Fruit fly (Drosophila melanogaster) whole organism, embryonic: ENCODE data around the gene Vha16-3.

Experiments
- Bgb ChIP-seq: fragments of 200-800 bp; sonication (Bioruptor generic); IDR thresholded peaks from 2 replicates; pipeline ENCODE4 v1.3.6; 2022; ENCODE audit warnings: missing biosample characterization, missing genetic modification characterization; ENCODE audit not compliant: partially characterized antibody
- CG12104 ChIP-seq: fragments of 200-800 bp; sonication (Bioruptor generic); optimal IDR thresholded peaks from 3 replicates; lab custom pipeline; 2016; ENCODE audit warnings: missing biosample characterization, missing genetic modification characterization
- CG13123 ChIP-seq: fragments of 200-800 bp; sonication (Bioruptor generic); optimal IDR thresholded peaks from 2 replicates; lab custom pipeline; 2016; ENCODE audit warnings: missing biosample characterization, missing genetic modification characterization
- CG14710 ChIP-seq: fragments of 200-800 bp; sonication (Bioruptor generic); optimal IDR thresholded peaks from 3 replicates; lab custom pipeline; 2019; ENCODE audit warnings: missing biosample characterization, mild to moderate bottlenecking, missing genetic modification characterization, moderate library complexity
- CG15073 ChIP-seq: fragments of 200-800 bp; sonication (Bioruptor generic); optimal IDR thresholded peaks from 2 replicates; lab custom pipeline; 2016; ENCODE audit warnings: missing biosample characterization, missing genetic modification characterization
- CG15696 ChIP-seq: fragments of 200-800 bp; sonication (Bioruptor generic); optimal IDR thresholded peaks from 2 replicates; lab custom pipeline; 2019; ENCODE audit warnings: missing biosample characterization, mild to moderate bottlenecking, missing genetic modification characterization, moderate library complexity
- CG16779 ChIP-seq: fragments of 200-800 bp; sonication (Bioruptor generic); IDR thresholded peaks from 2 replicates; pipeline ENCODE4 v1.3.6; 2022; ENCODE audit warnings: missing biosample characterization, missing genetic modification characterization
- CG18011 ChIP-seq: fragments of 200-800 bp; sonication (Bioruptor generic); optimal IDR thresholded peaks from 2 replicates; lab custom pipeline; 2017; ENCODE audit warnings: missing biosample characterization, missing genetic modification characterization, mild to moderate bottlenecking, moderate library complexity, missing genotype
- CG18599 ChIP-seq: fragments of 200-800 bp; sonication (Bioruptor generic); optimal IDR thresholded peaks from 3 replicates; lab custom pipeline; 2017; ENCODE audit warnings: missing biosample characterization, missing genetic modification characterization, mild to moderate bottlenecking, moderate library complexity, missing genetic modification reagents
- CG2678 ChIP-seq: fragments of 200-800 bp; sonication (Bioruptor generic); optimal IDR thresholded peaks from 3 replicates; lab custom pipeline; 2019; ENCODE audit warnings: missing biosample characterization, mild to moderate bottlenecking, missing genetic modification characterization, moderate library complexity
- CG33213 ChIP-seq: fragments of 200-800 bp; sonication (Bioruptor generic); optimal IDR thresholded peaks from 3 replicates; lab custom pipeline; 2016; ENCODE audit warnings: missing biosample characterization, missing genetic modification characterization
- CG5180 ChIP-seq: fragments of 200-800 bp; sonication (Bioruptor generic); optimal IDR thresholded peaks from 3 replicates; lab custom pipeline; 2017; ENCODE audit warnings: missing biosample characterization, missing genetic modification characterization, mild to moderate bottlenecking, moderate library complexity, missing genetic modification reagents
- CG6175 ChIP-seq: fragments of 200-800 bp; sonication (Bioruptor generic); IDR thresholded peaks from 3 replicates; pipeline ENCODE4 v1.3.6; 2022; ENCODE audit warnings: missing biosample characterization, missing genetic modification characterization
- CG7745 ChIP-seq: fragments of 200-800 bp; sonication (Bioruptor generic); optimal IDR thresholded peaks from 2 replicates; lab custom pipeline; 2018; ENCODE audit warnings: missing biosample characterization, mild to moderate bottlenecking, missing genetic modification characterization, moderate library complexity
- CG7839 ChIP-seq: fragments of 200-800 bp; sonication (Bioruptor generic); optimal IDR thresholded peaks from 3 replicates; lab custom pipeline; 2018; ENCODE audit warnings: missing biosample characterization, mild to moderate bottlenecking, missing genetic modification characterization, moderate library complexity
- CG8765 ChIP-seq: fragments of 200-800 bp; sonication (Bioruptor generic); IDR thresholded peaks from 2 replicates; pipeline ENCODE4 v1.3.6; 2022; ENCODE audit warnings: missing biosample characterization, missing genetic modification characterization
- Dad ChIP-seq: fragments of 200-800 bp; sonication (Bioruptor generic); optimal IDR thresholded peaks from 3 replicates; lab custom pipeline; 2016; ENCODE audit warnings: missing biosample characterization, missing genetic modification characterization
- Dp ChIP-seq: fragments of 200-800 bp; sonication (Bioruptor generic); optimal IDR thresholded peaks from 2 replicates; lab custom pipeline; 2018; ENCODE audit warnings: missing biosample characterization, mild to moderate bottlenecking, missing genetic modification characterization, moderate library complexity
- E2f2 ChIP-seq: fragments of 200-800 bp; sonication (Bioruptor generic); IDR thresholded peaks from 2 replicates; pipeline ENCODE4 v1.3.6; 2022; ENCODE audit warnings: missing biosample characterization, missing genetic modification characterization
- Eip74EF ChIP-seq, 2 experiments: fragments of 200-800 bp in 1 of 2; fragments of >200 bp in 1 of 2; sonication (Bioruptor generic) in 1 of 2; optimal IDR thresholded peaks; 2 replicates each; lab custom pipeline; 2017 to 2019; ENCODE audit warnings: missing biosample characterization in 2 of 2, missing genetic modification characterization in 2 of 2, mild to moderate bottlenecking in 1 of 2, moderate library complexity in 1 of 2
- H2.0 ChIP-seq: fragments of 200-800 bp; sonication (Bioruptor generic); IDR thresholded peaks from 2 replicates; pipeline ENCODE4 v1.3.6; 2022; ENCODE audit warnings: missing biosample characterization, missing genetic modification characterization
- Jarid2 ChIP-seq: fragments of 200-800 bp; sonication (Bioruptor generic); optimal IDR thresholded peaks from 3 replicates; lab custom pipeline; 2017; ENCODE audit warnings: mild to moderate bottlenecking, missing biosample characterization, missing genetic modification reagents, missing genetic modification characterization
- Kr ChIP-seq: fragments of 200-800 bp; sonication (Bioruptor generic); optimal IDR thresholded peaks from 2 replicates; lab custom pipeline; 2017; ENCODE audit warnings: missing biosample characterization, mild to moderate bottlenecking, missing genetic modification characterization
- Lpt ChIP-seq: fragments of >200 bp; optimal IDR thresholded peaks from 2 replicates; lab custom pipeline; 2018; ENCODE audit warnings: missing biosample characterization, missing genetic modification characterization
- NC2α ChIP-seq: fragments of 200-800 bp; sonication (Bioruptor generic); optimal IDR thresholded peaks from 2 replicates; lab custom pipeline; 2016; ENCODE audit warnings: missing biosample characterization, missing genetic modification characterization
- NFAT ChIP-seq: fragments of 200-800 bp; sonication (Bioruptor generic); IDR thresholded peaks from 2 replicates; pipeline ENCODE4 v1.3.6; 2022; ENCODE audit warnings: missing biosample characterization, missing genetic modification characterization
- Rfx ChIP-seq: fragments of 200-800 bp; sonication (Bioruptor generic); IDR thresholded peaks from 2 replicates; pipeline ENCODE4 v1.3.6; 2022; ENCODE audit warnings: missing biosample characterization, missing genetic modification characterization
- Side ChIP-seq: fragments of 200-800 bp; sonication (Bioruptor generic); optimal IDR thresholded peaks from 2 replicates; lab custom pipeline; 2016; ENCODE audit warnings: missing biosample characterization, missing genetic modification characterization
- br ChIP-seq: fragments of >200 bp; optimal IDR thresholded peaks from 2 replicates; lab custom pipeline; 2017
- caup ChIP-seq: fragments of 200-800 bp; sonication (Bioruptor generic); optimal IDR thresholded peaks from 3 replicates; lab custom pipeline; 2017; ENCODE audit warnings: missing biosample characterization, mild to moderate bottlenecking, missing genetic modification characterization, moderate library complexity; ENCODE audit not compliant: severe bottlenecking
- dmrt11E ChIP-seq: fragments of 200-800 bp; sonication (Bioruptor generic); optimal IDR thresholded peaks from 3 replicates; lab custom pipeline; 2018; ENCODE audit warnings: missing biosample characterization, mild to moderate bottlenecking, missing genetic modification characterization, moderate library complexity
- ewg ChIP-seq: fragments of 200-800 bp; sonication (Bioruptor generic); optimal IDR thresholded peaks from 3 replicates; lab custom pipeline; 2017; ENCODE audit warnings: mild to moderate bottlenecking, missing biosample characterization, missing genetic modification reagents, missing genetic modification characterization
- fd102C ChIP-seq: fragments of 200-800 bp; sonication (Bioruptor generic); optimal IDR thresholded peaks from 2 replicates; lab custom pipeline; 2018; ENCODE audit warnings: missing biosample characterization, mild to moderate bottlenecking, missing genetic modification characterization, moderate library complexity
- fd64A ChIP-seq: fragments of 200-800 bp; sonication (Bioruptor generic); optimal IDR thresholded peaks from 3 replicates; lab custom pipeline; 2018; ENCODE audit warnings: missing biosample characterization, mild to moderate bottlenecking, missing genetic modification characterization
- gro ChIP-seq: fragments of 200-800 bp; sonication (Bioruptor generic); optimal IDR thresholded peaks from 2 replicates; lab custom pipeline; 2016; ENCODE audit warnings: missing biosample characterization, missing genetic modification characterization
- gsb-n ChIP-seq: fragments of 200-800 bp; sonication (Bioruptor generic); optimal IDR thresholded peaks from 3 replicates; lab custom pipeline; 2018; ENCODE audit warnings: missing biosample characterization, mild to moderate bottlenecking, missing genetic modification characterization
- ken ChIP-seq: fragments of 200-800 bp; sonication (Bioruptor generic); IDR thresholded peaks from 3 replicates; pipeline ENCODE4 v1.3.6; 2022; ENCODE audit warnings: missing biosample characterization, missing genetic modification characterization
- lmd ChIP-seq: fragments of 200-800 bp; sonication (Bioruptor generic); IDR thresholded peaks from 2 replicates; pipeline ENCODE4 v1.3.6; 2022; ENCODE audit warnings: missing biosample characterization, missing genetic modification characterization
- nmo ChIP-seq: fragments of 200-800 bp; sonication (Bioruptor generic); optimal IDR thresholded peaks from 2 replicates; lab custom pipeline; 2018; ENCODE audit warnings: missing biosample characterization, mild to moderate bottlenecking, missing genetic modification characterization, moderate library complexity
- odd ChIP-seq: fragments of 200-800 bp; sonication (Bioruptor generic); optimal IDR thresholded peaks from 2 replicates; lab custom pipeline; 2017; ENCODE audit warnings: missing biosample characterization, mild to moderate bottlenecking, missing genetic modification characterization
- p53 ChIP-seq: fragments of 200-800 bp; sonication (Bioruptor generic); optimal IDR thresholded peaks from 2 replicates; lab custom pipeline; 2016; ENCODE audit warnings: missing biosample characterization, missing genetic modification characterization
- phol ChIP-seq: fragments of 200-800 bp; sonication (Bioruptor generic); optimal IDR thresholded peaks from 3 replicates; lab custom pipeline; 2018; ENCODE audit warnings: missing biosample characterization, mild to moderate bottlenecking, missing genetic modification characterization, moderate library complexity
- pum ChIP-seq: fragments of 200-800 bp; sonication (Bioruptor generic); optimal IDR thresholded peaks from 2 replicates; lab custom pipeline; 2016; ENCODE audit warnings: missing biosample characterization, missing genetic modification characterization
- run ChIP-seq: fragments of 200-800 bp; sonication (Bioruptor generic); optimal IDR thresholded peaks from 3 replicates; lab custom pipeline; 2018; ENCODE audit warnings: missing biosample characterization, mild to moderate bottlenecking, missing genetic modification characterization
- sens ChIP-seq: fragments of 200-800 bp; sonication (Bioruptor generic); peaks from one replicate; lab custom pipeline; 2016; ENCODE audit warnings: missing biosample characterization, missing genetic modification characterization
- tx ChIP-seq: fragments of 200-800 bp; sonication (Bioruptor generic); optimal IDR thresholded peaks from 2 replicates; lab custom pipeline; 2016; ENCODE audit warnings: missing biosample characterization, missing genetic modification characterization
- vfl ChIP-seq: fragments of 200-800 bp; sonication (Bioruptor generic); optimal IDR thresholded peaks from 2 replicates; lab custom pipeline; 2016; ENCODE audit warnings: missing biosample characterization, missing genetic modification characterization
- vvl ChIP-seq: fragments of 200-800 bp; sonication (Bioruptor generic); IDR thresholded peaks from 2 replicates; pipeline ENCODE4 v1.3.6; 2022; ENCODE audit warnings: missing biosample characterization, missing genetic modification characterization
- wor ChIP-seq: fragments of 200-800 bp; sonication (Bioruptor generic); IDR thresholded peaks from 2 replicates; pipeline ENCODE4 v1.3.6; 2022; ENCODE audit warnings: missing biosample characterization, missing genetic modification characterization

Gene Vha16-3

dm6 chr3L:11487327-11487973, 14.4 kb downstream of the Vha16-3 start, which contains the start of gene chrb (continued):
- TF ChIP-seq CG15073 (GFP tag; lab: Kevin White, UChicago): no peak
- peak; percentile 61 for TF ChIP-seq fd64A (GFP tag; lab: Kevin White, UChicago)
- no peak for TF ChIP-seq phol (tag; lab: Kevin White, UChicago)
- peak; percentile 47 for TF ChIP-seq CG2678 (tag; lab: Kevin White, UChicago)
- TF ChIP-seq CG14710 (tag; lab: Kevin White, UChicago): peak; percentile 40
- peak; percentile 59 for TF ChIP-seq ewg (GFP tag; lab: Kevin White, UChicago)
- TF ChIP-seq CG6175: 0 out of 3 replicates have a peak, but pooled peaks have one; percentile 13
- TF ChIP-seq CG5180 (GFP tag; lab: Kevin White, UChicago): peak; percentile 63
- peak; percentile 21 for TF ChIP-seq vfl (GFP tag; lab: Kevin White, UChicago)
- TF ChIP-seq Eip74EF (GFP tag; optimal IDR thresholded peaks at IDR 0.05; lab: Kevin White, UChicago): peak in 1 of 2 experiments; percentile 52
- TF ChIP-seq wor (GFP tag; lab: Robert Waterston, UW): no peak
- TF ChIP-seq CG18011: no peak
- TF ChIP-seq dmrt11E (tag; lab: Kevin White, UChicago): no peak
- TF ChIP-seq CG33213 (GFP tag; lab: Kevin White, UChicago): peak; percentile 17
- no peak for TF ChIP-seq br (lab: Kevin White, UChicago)
- TF ChIP-seq Bgb (GFP tag; lab: Robert Waterston, UW): peak; percentile 74
- TF ChIP-seq CG15696 (tag; lab: Kevin White, UChicago): no peak
- TF ChIP-seq nmo (GFP tag; lab: Kevin White, UChicago): peak; percentile 28
- TF ChIP-seq E2f2 (GFP tag; lab: Robert Waterston, UW): peak; percentile 23; the same call in 1 of the 2 replicates
- TF ChIP-seq Side (GFP tag; lab: Kevin White, UChicago): peak; percentile 36
- TF ChIP-seq ken (GFP tag; lab: Robert Waterston, UW): peak; percentile 71; the same call in 2 of the 3 replicates
- TF ChIP-seq NFAT (GFP tag; lab: Robert Waterston, UW): 0 out of 2 replicates have a peak, but pooled peaks have one; percentile 26
- peak; percentile 75 for TF ChIP-seq CG18599 (GFP tag; lab: Kevin White, UChicago)
- TF ChIP-seq Rfx (GFP tag; lab: Robert Waterston, UW): peak; percentile 39; the same call in 1 of the 2 replicates
- TF ChIP-seq pum (GFP tag; lab: Kevin White, UChicago): peak; percentile 4
- TF ChIP-seq run (tag; lab: Kevin White, UChicago): peak; percentile 41
- peak; percentile 85 for TF ChIP-seq vvl (GFP tag; lab: Robert Waterston, UW)
- TF ChIP-seq CG12104 (GFP tag; lab: Kevin White, UChicago): peak; percentile 25
- TF ChIP-seq Jarid2 (GFP tag; lab: Kevin White, UChicago): peak; percentile 99
- TF ChIP-seq lmd: peak; percentile 18; the same call in 1 of the 2 replicates
- peak; percentile 77 for TF ChIP-seq NC2α (GFP tag; lab: Kevin White, UChicago)
- peak; percentile 34 for TF ChIP-seq CG7839 (tag; lab: Kevin White, UChicago)
- no peak for TF ChIP-seq Kr (GFP tag; lab: Kevin White, UChicago)
- peak; percentile 61 for TF ChIP-seq odd (GFP tag; lab: Kevin White, UChicago)
- TF ChIP-seq Dad: peak; percentile 36
- TF ChIP-seq CG16779: peak; percentile 74; the same call in 1 of the 2 replicates
- TF ChIP-seq Lpt (GFP tag; lab: Kevin White, UChicago): no peak
- TF ChIP-seq p53: peak; percentile 58
- peak; percentile 65 for TF ChIP-seq caup (GFP tag; lab: Kevin White, UChicago)
- no peak for TF ChIP-seq tx
- TF ChIP-seq CG7745: no peak
- TF ChIP-seq fd102C (GFP tag; lab: Kevin White, UChicago): no peak
- no peak for TF ChIP-seq CG8765 (GFP tag; lab: Robert Waterston, UW)
- TF ChIP-seq sens (GFP tag; lab: Kevin White, UChicago): peak; percentile 92
- TF ChIP-seq H2.0 (GFP tag; lab: Robert Waterston, UW): 0 out of 2 replicates have a peak, but pooled peaks have one; percentile 15
- peak; percentile 10 for TF ChIP-seq gro
- TF ChIP-seq CG13123 (GFP tag; lab: Kevin White, UChicago): no peak
- TF ChIP-seq gsb-n (tag; lab: Kevin White, UChicago): peak; percentile 69
- no peak for TF ChIP-seq Dp (GFP tag; lab: Kevin White, UChicago)
